Fruit fly (Drosophila melanogaster) whole organism, embryonic: ENCODE data around the gene CG4278.
A peak's percentile ranks its signal among the peaks of the same experiment; 100 is the strongest.

Source experiments
- Abd-B ChIP-seq: fragments of 200-800 bp; sonication (Bioruptor generic); optimal IDR thresholded peaks from 2 replicates; lab custom pipeline; 2018; ENCODE audit warnings: missing biosample characterization, mild to moderate bottlenecking, missing genetic modification characterization, moderate library complexity
- Adf1 ChIP-seq: fragments of 200-800 bp; sonication (Bioruptor generic); IDR thresholded peaks from 2 replicates; pipeline ENCODE4 v1.3.6; 2022; ENCODE audit warnings: missing biosample characterization, missing genetic modification characterization
- B-H1 ChIP-seq: fragments of 200-800 bp; sonication (Bioruptor generic); IDR thresholded peaks from 3 replicates; pipeline ENCODE4 v1.3.6; 2022; ENCODE audit warnings: missing biosample characterization, missing genetic modification characterization
- CG10147 ChIP-seq: fragments of 200-800 bp; sonication (Bioruptor generic); optimal IDR thresholded peaks from 2 replicates; lab custom pipeline; 2019; ENCODE audit warnings: missing biosample characterization, mild to moderate bottlenecking, missing genetic modification characterization, moderate library complexity
- CG10366 ChIP-seq: fragments of 200-800 bp; sonication (Bioruptor generic); IDR thresholded peaks from 2 replicates; pipeline ENCODE4 v1.3.6; 2022; ENCODE audit warnings: missing biosample characterization, missing genetic modification characterization
- CG11723 ChIP-seq: fragments of 200-800 bp; sonication (Bioruptor generic); optimal IDR thresholded peaks from 2 replicates; lab custom pipeline; 2017; ENCODE audit warnings: missing biosample characterization, mild to moderate bottlenecking, missing genetic modification characterization
- CG12071 ChIP-seq: fragments of 200-800 bp; sonication (Bioruptor generic); optimal IDR thresholded peaks from 3 replicates; lab custom pipeline; 2018; ENCODE audit warnings: missing biosample characterization, mild to moderate bottlenecking, missing genetic modification characterization
- CG12219 ChIP-seq: fragments of 200-800 bp; sonication (Bioruptor generic); optimal IDR thresholded peaks from 3 replicates; lab custom pipeline; 2018; ENCODE audit warnings: missing biosample characterization, mild to moderate bottlenecking, missing genetic modification characterization
- CG12769 ChIP-seq: fragments of 200-800 bp; sonication (Bioruptor generic); optimal IDR thresholded peaks from 2 replicates; lab custom pipeline; 2019; ENCODE audit warnings: missing biosample characterization, mild to moderate bottlenecking, missing genetic modification characterization, moderate library complexity
- CG14667 ChIP-seq: fragments of 200-800 bp; sonication (Bioruptor generic); IDR thresholded peaks from 2 replicates; pipeline ENCODE4 v1.3.6; 2022; ENCODE audit warnings: missing biosample characterization, missing genetic modification characterization
- CG15479 ChIP-seq: fragments of 200-800 bp; sonication (Bioruptor generic); optimal IDR thresholded peaks from 3 replicates; lab custom pipeline; 2019; ENCODE audit warnings: missing biosample characterization, mild to moderate bottlenecking, missing genetic modification characterization, moderate library complexity
- CG1832 ChIP-seq: fragments of 200-800 bp; sonication (Bioruptor generic); optimal IDR thresholded peaks from 2 replicates; lab custom pipeline; 2017; ENCODE audit warnings: missing biosample characterization, mild to moderate bottlenecking, missing genetic modification characterization, inconsistent platforms
- CG33213 ChIP-seq: fragments of 200-800 bp; sonication (Bioruptor generic); optimal IDR thresholded peaks from 3 replicates; lab custom pipeline; 2016; ENCODE audit warnings: missing biosample characterization, missing genetic modification characterization
- CG34376 ChIP-seq: fragments of 200-800 bp; sonication (Bioruptor generic); optimal IDR thresholded peaks from 2 replicates; lab custom pipeline; 2018; ENCODE audit warnings: missing biosample characterization, mild to moderate bottlenecking, missing genetic modification characterization
- CG34422 ChIP-seq: fragments of 200-800 bp; sonication (Bioruptor generic); IDR thresholded peaks from 3 replicates; pipeline ENCODE4 v1.3.6; 2022; ENCODE audit warnings: missing biosample characterization, missing genetic modification characterization
- CG4282 ChIP-seq: fragments of 200-800 bp; sonication (Bioruptor generic); optimal IDR thresholded peaks from 2 replicates; lab custom pipeline; 2016; ENCODE audit warnings: missing biosample characterization, missing genetic modification characterization
- CG4617 ChIP-seq: fragments of 200-800 bp; sonication (Bioruptor generic); optimal IDR thresholded peaks from 3 replicates; lab custom pipeline; 2016; ENCODE audit warnings: missing biosample characterization, missing genetic modification characterization, borderline replicate concordance
- CG6254 ChIP-seq: fragments of 200-800 bp; sonication (Bioruptor generic); optimal IDR thresholded peaks from 3 replicates; lab custom pipeline; 2017; ENCODE audit warnings: mild to moderate bottlenecking, missing biosample characterization, missing genetic modification reagents, missing genetic modification characterization
- CG7372 ChIP-seq: fragments of 200-800 bp; sonication (Bioruptor generic); IDR thresholded peaks from 2 replicates; pipeline ENCODE4 v1.3.6; 2022; ENCODE audit warnings: missing biosample characterization, missing genetic modification characterization
- CG7839 ChIP-seq: fragments of 200-800 bp; sonication (Bioruptor generic); optimal IDR thresholded peaks from 3 replicates; lab custom pipeline; 2018; ENCODE audit warnings: missing biosample characterization, mild to moderate bottlenecking, missing genetic modification characterization, moderate library complexity
- H2.0 ChIP-seq: fragments of 200-800 bp; sonication (Bioruptor generic); IDR thresholded peaks from 2 replicates; pipeline ENCODE4 v1.3.6; 2022; ENCODE audit warnings: missing biosample characterization, missing genetic modification characterization
- HLH4C ChIP-seq: fragments of 200-800 bp; sonication (Bioruptor generic); IDR thresholded peaks from 3 replicates; pipeline ENCODE4 v1.3.6; 2022; ENCODE audit warnings: missing biosample characterization, missing genetic modification characterization; ENCODE audit not compliant: partially characterized antibody
- HLHmδ ChIP-seq: fragments of 200-800 bp; sonication (Bioruptor generic); optimal IDR thresholded peaks from 2 replicates; lab custom pipeline; 2018; ENCODE audit warnings: missing biosample characterization, mild to moderate bottlenecking, missing genetic modification characterization, moderate library complexity
- Hmr ChIP-seq: fragments of 200-800 bp; sonication (Bioruptor generic); optimal IDR thresholded peaks from 3 replicates; lab custom pipeline; 2017; ENCODE audit warnings: mild to moderate bottlenecking, missing biosample characterization, missing genetic modification reagents, missing genetic modification characterization
- Hr39 ChIP-seq: fragments of >200 bp; optimal IDR thresholded peaks from 2 replicates; lab custom pipeline; 2017
- MESR4 ChIP-seq: fragments of 200-800 bp; sonication (Bioruptor generic); optimal IDR thresholded peaks from 2 replicates; lab custom pipeline; 2018; ENCODE audit warnings: missing biosample characterization, mild to moderate bottlenecking, missing genetic modification characterization, moderate library complexity
- NK7.1 ChIP-seq: fragments of 200-800 bp; sonication (Bioruptor generic); optimal IDR thresholded peaks from 3 replicates; lab custom pipeline; 2016; ENCODE audit warnings: missing biosample characterization, missing genetic modification characterization
- Vsx1 ChIP-seq: fragments of 200-800 bp; sonication (Bioruptor generic); optimal IDR thresholded peaks from 2 replicates; lab custom pipeline; 2017; ENCODE audit warnings: missing biosample characterization, mild to moderate bottlenecking, missing genetic modification characterization, missing genetic modification reagents
- YL-1 ChIP-seq: fragments of 200-800 bp; sonication (Bioruptor generic); optimal IDR thresholded peaks from 3 replicates; lab custom pipeline; 2017; ENCODE audit warnings: missing biosample characterization, mild to moderate bottlenecking, missing genetic modification characterization
- ase ChIP-seq: fragments of 200-800 bp; sonication (Bioruptor generic); IDR thresholded peaks from 3 replicates; pipeline ENCODE4 v1.3.6; 2022; ENCODE audit warnings: missing biosample characterization, missing genetic modification characterization
- bbx ChIP-seq: fragments of 200-800 bp; sonication (Bioruptor generic); IDR thresholded peaks from 2 replicates; pipeline ENCODE4 v1.3.6; 2022; ENCODE audit warnings: missing biosample characterization, missing genetic modification characterization; ENCODE audit not compliant: partially characterized antibody
- bcd ChIP-seq: fragments of 200-800 bp; sonication (Bioruptor generic); optimal IDR thresholded peaks from 2 replicates; lab custom pipeline; 2017; ENCODE audit warnings: missing biosample characterization, mild to moderate bottlenecking, missing genetic modification characterization
- bigmax ChIP-seq: fragments of 200-800 bp; sonication (Bioruptor generic); optimal IDR thresholded peaks from 2 replicates; lab custom pipeline; 2018; ENCODE audit warnings: missing biosample characterization, mild to moderate bottlenecking, missing genetic modification characterization
- chinmo ChIP-seq: fragments of 200-800 bp; sonication (Bioruptor generic); IDR thresholded peaks from 4 replicates; pipeline ENCODE4 v1.3.6; 2022; ENCODE audit warnings: missing biosample characterization, missing genetic modification characterization; ENCODE audit not compliant: partially characterized antibody
- ci ChIP-seq: fragments of 200-800 bp; sonication (Bioruptor generic); IDR thresholded peaks from 3 replicates; pipeline ENCODE4 v1.3.6; 2022; ENCODE audit warnings: missing biosample characterization, missing genetic modification characterization
- da ChIP-seq: fragments of 200-800 bp; sonication (Bioruptor generic); optimal IDR thresholded peaks from 2 replicates; lab custom pipeline; 2016; ENCODE audit warnings: missing biosample characterization, missing genetic modification characterization
- dmrt99B ChIP-seq: fragments of 200-800 bp; sonication (Bioruptor generic); optimal IDR thresholded peaks from 2 replicates; lab custom pipeline; 2018; ENCODE audit warnings: missing biosample characterization, mild to moderate bottlenecking, missing genetic modification characterization, moderate library complexity
- fd3F ChIP-seq: fragments of 200-800 bp; sonication (Bioruptor generic); optimal IDR thresholded peaks from 2 replicates; lab custom pipeline; 2018; ENCODE audit warnings: missing biosample characterization, mild to moderate bottlenecking, missing genetic modification characterization, moderate library complexity
- gem ChIP-seq: fragments of 200-800 bp; sonication (Bioruptor generic); optimal IDR thresholded peaks from 2 replicates; lab custom pipeline; 2019; ENCODE audit warnings: missing biosample characterization, mild to moderate bottlenecking, missing genetic modification characterization, moderate library complexity
- ind ChIP-seq: fragments of 200-800 bp; sonication (Bioruptor generic); optimal IDR thresholded peaks from 3 replicates; lab custom pipeline; 2016; ENCODE audit warnings: missing biosample characterization, missing genetic modification characterization
- jigr1 ChIP-seq: fragments of 200-800 bp; sonication (Bioruptor generic); IDR thresholded peaks from 3 replicates; pipeline ENCODE4 v1.3.6; 2022; ENCODE audit warnings: missing biosample characterization, missing genetic modification characterization
- odd ChIP-seq: fragments of 200-800 bp; sonication (Bioruptor generic); optimal IDR thresholded peaks from 2 replicates; lab custom pipeline; 2017; ENCODE audit warnings: missing biosample characterization, mild to moderate bottlenecking, missing genetic modification characterization
- pho ChIP-seq: fragments of 200-800 bp; sonication (Bioruptor generic); optimal IDR thresholded peaks from 2 replicates; lab custom pipeline; 2016; ENCODE audit warnings: missing biosample characterization, missing genetic modification characterization
- rib ChIP-seq: fragments of 200-800 bp; sonication (Bioruptor generic); IDR thresholded peaks from 2 replicates; pipeline ENCODE4 v1.3.6; 2022; ENCODE audit warnings: missing biosample characterization, missing genetic modification characterization
- slbo ChIP-seq: fragments of 200-800 bp; sonication (Bioruptor generic); IDR thresholded peaks from 2 replicates; pipeline ENCODE4 v1.3.6; 2022; ENCODE audit warnings: missing biosample characterization, missing genetic modification characterization
- so ChIP-seq: fragments of 200-800 bp; sonication (Bioruptor generic); IDR thresholded peaks from 3 replicates; pipeline ENCODE4 v1.3.6; 2022; ENCODE audit warnings: missing biosample characterization, missing genetic modification characterization
- sqz ChIP-seq: fragments of 200-800 bp; sonication (Bioruptor generic); optimal IDR thresholded peaks from 3 replicates; lab custom pipeline; 2018; ENCODE audit warnings: missing biosample characterization, mild to moderate bottlenecking, missing genetic modification characterization
- tap ChIP-seq: fragments of 200-800 bp; optimal IDR thresholded peaks from 3 replicates; lab custom pipeline; 2019; ENCODE audit warnings: missing biosample characterization, mild to moderate bottlenecking, missing genetic modification characterization, moderate library complexity
- trh ChIP-seq: fragments of 200-800 bp; sonication (Bioruptor generic); optimal IDR thresholded peaks from 2 replicates; lab custom pipeline; 2016; ENCODE audit warnings: missing biosample characterization, missing genetic modification characterization
- unc-4 ChIP-seq: fragments of 200-800 bp; sonication (Bioruptor generic); IDR thresholded peaks from 2 replicates; pipeline ENCODE4 v1.3.6; 2022; ENCODE audit warnings: missing biosample characterization, missing genetic modification characterization; ENCODE audit not compliant: partially characterized antibody

CG4278 gene

dm6 chr2L:16350160-16350633 is 23.3 kb downstream of the CG4278 start (continued):
- TF ChIP-seq bcd (GFP tag; lab: Kevin White, UChicago) (peak; percentile 75), Hr39 (lab: Kevin White, UChicago) (no peak), CG6254 (GFP tag; lab: Kevin White, UChicago) (peak; percentile 15), jigr1 (GFP tag; lab: Robert Waterston, UW) (peak; percentile 47; the same call in 1 of the 3 replicates), pho (GFP tag; lab: Kevin White, UChicago) (peak; percentile 73), unc-4 (GFP tag; lab: Robert Waterston, UW) (peak; percentile 58; the same call in 1 of the 2 replicates), fd3F (GFP tag; lab: Kevin White, UChicago) (peak; percentile 68), CG14667 (GFP tag; lab: Robert Waterston, UW) (peak; percentile 75; the same call in 1 of the 2 replicates), bbx (GFP tag; lab: Robert Waterston, UW) (peak; percentile 72), CG12071 (no peak), NK7.1 (no peak), CG10147 (GFP tag; lab: Kevin White, UChicago) (no peak), CG34376 (no peak), bigmax (no peak), CG12769 (peak; percentile 44), CG7372 (GFP tag; lab: Robert Waterston, UW) (peak; percentile 47; the same call in 1 of the 2 replicates), CG15479 (GFP tag; lab: Kevin White, UChicago) (peak; percentile 23), gem (tag; lab: Kevin White, UChicago) (peak; percentile 83), HLHmδ (peak; percentile 7), MESR4 (GFP tag; lab: Kevin White, UChicago) (peak; percentile 58), CG7839 (peak; percentile 78), ci (GFP tag; lab: Robert Waterston, UW) (peak; percentile 75), dmrt99B (tag; lab: Kevin White, UChicago) (no peak), trh (GFP tag; lab: Kevin White, UChicago) (peak; percentile 66), Vsx1 (GFP tag; lab: Kevin White, UChicago) (no peak), B-H1 (GFP tag; lab: Robert Waterston, UW) (peak; percentile 72), HLH4C (GFP tag; lab: Robert Waterston, UW) (peak; percentile 50; the same call in 2 of the 3 replicates), da (GFP tag; lab: Kevin White, UChicago) (peak; percentile 53), CG10366 (GFP tag; lab: Robert Waterston, UW) (peak; percentile 72), CG11723 (GFP tag; lab: Kevin White, UChicago) (peak; percentile 49), CG34422 (peak; percentile 82), chinmo (GFP tag; lab: Robert Waterston, UW) (peak; percentile 82; the same call in 1 of the 4 replicates), H2.0 (peak; percentile 69), Adf1 (peak; percentile 35; the same call in 1 of the 2 replicates), CG1832 (no peak), CG33213 (GFP tag; lab: Kevin White, UChicago) (peak; percentile 38), odd (no peak), Hmr (peak; percentile 79), CG4282 (GFP tag; lab: Kevin White, UChicago) (peak; percentile 67), CG12219 (GFP tag; lab: Kevin White, UChicago) (no peak), tap (tag; lab: Kevin White, UChicago) (no peak), YL-1 (GFP tag; lab: Kevin White, UChicago) (peak; percentile 78), slbo (GFP tag; lab: Robert Waterston, UW) (peak; percentile 91), CG4617 (GFP tag; lab: Kevin White, UChicago) (peak; percentile 35), Abd-B (GFP tag; lab: Kevin White, UChicago) (no peak), rib (peak; percentile 41; the same call in 1 of the 2 replicates), ase (GFP tag; lab: Robert Waterston, UW) (peak; percentile 75; the same call in 2 of the 3 replicates), ind (GFP tag; lab: Kevin White, UChicago) (peak; percentile 75), sqz (peak; percentile 82), so (GFP tag; lab: Robert Waterston, UW) (peak; percentile 75)
